Worm (Caenorhabditis elegans) whole organism, late embryonic: Measurements from ENCODE around the gene nhr-218.

Experiments used
- C08G9.2 ChIP-seq: sonication (generic microtip); optimal IDR thresholded peaks from 2 replicates; lab custom pipeline; 2016; ENCODE audit warnings: mild to moderate bottlenecking, missing genetic modification characterization, moderate library complexity, missing compliant biosample characterization
- K09A11.1 ChIP-seq: sonication (generic microtip); optimal IDR thresholded peaks from 2 replicates; lab custom pipeline; 2017; ENCODE audit warnings: antibody characterized with exemption, mild to moderate bottlenecking, missing genetic modification characterization, missing compliant biosample characterization; ENCODE audit not compliant: insufficient read depth
- Y22D7AL.16 ChIP-seq: sonication (generic microtip); optimal IDR thresholded peaks from 2 replicates; lab custom pipeline; 2016; ENCODE audit warnings: missing genetic modification characterization, missing compliant biosample characterization
- ama-1 ChIP-seq: fragments of 150-350 bp; optimal IDR thresholded peaks from 2 replicates; lab custom pipeline; 2014
- ceh-14 ChIP-seq: sonication (generic microtip); optimal IDR thresholded peaks from 2 replicates; lab custom pipeline; 2016; ENCODE audit warnings: missing genotype, missing genetic modification characterization, missing compliant biosample characterization
- ceh-22 ChIP-seq: sonication (generic microtip); optimal IDR thresholded peaks from 2 replicates; lab custom pipeline; 2017; ENCODE audit warnings: missing biosample characterization, missing genetic modification characterization
- ceh-24 ChIP-seq: sonication (generic microtip); optimal IDR thresholded peaks from 2 replicates; lab custom pipeline; 2016; ENCODE audit warnings: mild to moderate bottlenecking, missing genetic modification characterization, missing compliant biosample characterization
- ceh-31 ChIP-seq: sonication (generic microtip); optimal IDR thresholded peaks from 2 replicates; lab custom pipeline; 2016; ENCODE audit warnings: missing genetic modification characterization, missing compliant biosample characterization
- ceh-9 ChIP-seq: sonication (generic microtip); optimal IDR thresholded peaks from 2 replicates; lab custom pipeline; 2016; ENCODE audit warnings: mild to moderate bottlenecking, missing genetic modification characterization, inconsistent platforms, missing compliant biosample characterization
- che-1 ChIP-seq: sonication (generic microtip); optimal IDR thresholded peaks from 2 replicates; lab custom pipeline; 2016; ENCODE audit warnings: mild to moderate bottlenecking, missing genetic modification characterization, missing compliant biosample characterization
- elt-4 ChIP-seq: sonication (generic microtip); optimal IDR thresholded peaks from 2 replicates; lab custom pipeline; 2016; ENCODE audit warnings: missing genetic modification characterization, missing compliant biosample characterization
- ets-4 ChIP-seq: sonication (generic microtip); optimal IDR thresholded peaks from 2 replicates; lab custom pipeline; 2016; ENCODE audit warnings: missing genetic modification characterization, missing compliant biosample characterization
- fkh-10 ChIP-seq: fragments of 150-350 bp; optimal IDR thresholded peaks from 2 replicates; lab custom pipeline; 2014; ENCODE audit warnings: missing biosample characterization, missing genetic modification reagents, missing genetic modification characterization
- fkh-6 ChIP-seq: sonication (generic microtip); optimal IDR thresholded peaks from 2 replicates; lab custom pipeline; 2016; ENCODE audit warnings: missing genetic modification characterization, missing compliant biosample characterization
- gmeb-2 ChIP-seq: sonication (generic microtip); optimal IDR thresholded peaks from 2 replicates; lab custom pipeline; 2016; ENCODE audit warnings: missing genetic modification characterization, inconsistent platforms, missing compliant biosample characterization
- hlh-13 ChIP-seq: fragments of 200-800 bp; sonication (Bioruptor generic); optimal IDR thresholded peaks from 2 replicates; lab custom pipeline; 2018; ENCODE audit warnings: mild to moderate bottlenecking, missing genetic modification characterization, missing compliant biosample characterization
- lim-6 ChIP-seq: sonication (generic microtip); optimal IDR thresholded peaks from 2 replicates; lab custom pipeline; 2016; ENCODE audit warnings: missing genetic modification characterization, missing compliant biosample characterization
- nfya-1 ChIP-seq: sonication (generic microtip); optimal IDR thresholded peaks from 2 replicates; lab custom pipeline; 2017; ENCODE audit warnings: missing genetic modification characterization, mild to moderate bottlenecking, missing compliant biosample characterization, antibody characterized with exemption, moderate library complexity
- nhr-11 ChIP-seq: fragments of 150-350 bp; optimal IDR thresholded peaks from 2 replicates; lab custom pipeline; 2014; ENCODE audit warnings: missing biosample characterization, missing genetic modification characterization
- nhr-232 ChIP-seq: sonication (generic microtip); optimal IDR thresholded peaks from 2 replicates; lab custom pipeline; 2016; ENCODE audit warnings: missing genetic modification characterization, missing compliant biosample characterization
- odd-2 ChIP-seq: sonication (generic microtip); optimal IDR thresholded peaks from 2 replicates; lab custom pipeline; 2017; ENCODE audit warnings: antibody characterized with exemption, mild to moderate bottlenecking, missing genetic modification characterization, missing compliant biosample characterization
- pag-3 ChIP-seq: sonication (generic microtip); optimal IDR thresholded peaks from 2 replicates; lab custom pipeline; 2016; ENCODE audit warnings: missing compliant biosample characterization, missing genetic modification characterization, borderline replicate concordance
- pat-9 ChIP-seq: fragments of 200-800 bp; sonication (Bioruptor generic); optimal IDR thresholded peaks from 2 replicates; lab custom pipeline; 2018; ENCODE audit warnings: mild to moderate bottlenecking, missing genetic modification characterization, moderate library complexity, missing compliant biosample characterization
- pax-1 ChIP-seq: fragments of 150-350 bp; optimal IDR thresholded peaks from 2 replicates; lab custom pipeline; 2014; ENCODE audit warnings: missing biosample characterization, missing genetic modification characterization
- pros-1 ChIP-seq: fragments of 150-350 bp; optimal IDR thresholded peaks from 2 replicates; lab custom pipeline; 2014; ENCODE audit warnings: missing biosample characterization, missing genetic modification reagents, missing genetic modification characterization
- tbx-2 ChIP-seq: sonication (generic microtip); optimal IDR thresholded peaks from 2 replicates; lab custom pipeline; 2016; ENCODE audit warnings: missing genetic modification characterization, missing compliant biosample characterization
- ttx-3 ChIP-seq: sonication (generic microtip); optimal IDR thresholded peaks from 2 replicates; lab custom pipeline; 2016; ENCODE audit warnings: missing genetic modification reagents, missing genetic modification characterization, missing compliant biosample characterization
- unc-3 ChIP-seq, 2 experiments: fragments of 200-800 bp in 1 of 2; sonication (Bioruptor generic) in 1 of 2; sonication (generic microtip) in 1 of 2; conservative IDR thresholded peaks in 1 of 2; optimal IDR thresholded peaks in 1 of 2; 2 replicates each; pipeline versions ENCODE4 v1.3.6 to Lab custom; 2016 to 2022; ENCODE audit warnings: missing compliant biosample characterization in 2 of 2, missing genetic modification characterization in 2 of 2, missing genetic modification reagents in 1 of 2
- unc-55 ChIP-seq: sonication (generic microtip); optimal IDR thresholded peaks from 2 replicates; lab custom pipeline; 2017; ENCODE audit warnings: missing biosample characterization, missing genetic modification reagents, missing genetic modification characterization
- zip-5 ChIP-seq: sonication (generic microtip); optimal IDR thresholded peaks from 2 replicates; lab custom pipeline; 2016; ENCODE audit warnings: missing genetic modification characterization, missing compliant biosample characterization
- ztf-16 ChIP-seq: sonication (generic microtip); optimal IDR thresholded peaks from 2 replicates; lab custom pipeline; 2017; ENCODE audit warnings: missing genetic modification characterization, missing compliant biosample characterization

Gene nhr-218

DNA sequence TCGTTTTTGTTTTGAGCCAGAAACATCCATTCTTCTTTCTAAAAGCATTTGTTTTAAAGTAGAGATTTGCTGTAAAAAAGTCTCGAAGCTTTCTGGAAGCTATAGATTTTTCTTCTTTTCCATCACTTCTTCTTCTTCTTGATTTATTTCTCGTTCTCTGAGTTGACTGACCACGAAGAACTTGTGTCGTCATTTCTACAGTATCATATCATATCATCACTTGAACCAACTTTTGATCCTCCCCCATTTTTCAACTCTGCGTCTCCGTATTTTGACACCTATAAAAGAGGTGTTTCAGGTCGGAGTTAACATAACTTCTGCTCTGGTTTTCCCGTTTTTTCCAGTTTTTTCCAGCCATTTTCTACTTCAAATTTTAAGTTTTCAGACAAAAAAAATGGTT is 43.7 kb upstream of the nhr-218 start, which contains the start of gene F11A5.9:
F11A5.9 (plus strand) TSS at position 386 of the 400 bp plus-strand sequence.
- TF ChIP-seq ets-4 = no peak
- TF ChIP-seq K09A11.1 (tag; lab: Kevin White, UChicago) = no peak
- TF ChIP-seq, all 69 proteins: peak for 0

ce11 chrV:16218522-16218921 is 39.7 kb upstream of the nhr-218 start, which contains the start of gene F11A5.15:
F11A5.15 (minus strand) TSS chrV:16218622.
- no peak for TF ChIP-seq zip-5 (tag; lab: Kevin White, UChicago)
- no peak for TF ChIP-seq pag-3 (tag; lab: Kevin White, UChicago)
- no peak for TF ChIP-seq lim-6 (tag; lab: Kevin White, UChicago)
- no peak for TF ChIP-seq ztf-16 (tag; lab: Kevin White, UChicago)
- TF ChIP-seq pax-1 (tag; lab: Kevin White, UChicago) = no peak
- TF ChIP-seq ceh-24 (tag; lab: Kevin White, UChicago) = no peak
- no peak for TF ChIP-seq hlh-13 (GFP tag; lab: Kevin White, UChicago)
- TF ChIP-seq nfya-1 (tag; lab: Kevin White, UChicago) = no peak
- no peak for TF ChIP-seq fkh-10
- no peak for TF ChIP-seq unc-55 (GFP tag; lab: Kevin White, UChicago)
- no peak for TF ChIP-seq ceh-22 (tag; lab: Kevin White, UChicago)

DNA sequence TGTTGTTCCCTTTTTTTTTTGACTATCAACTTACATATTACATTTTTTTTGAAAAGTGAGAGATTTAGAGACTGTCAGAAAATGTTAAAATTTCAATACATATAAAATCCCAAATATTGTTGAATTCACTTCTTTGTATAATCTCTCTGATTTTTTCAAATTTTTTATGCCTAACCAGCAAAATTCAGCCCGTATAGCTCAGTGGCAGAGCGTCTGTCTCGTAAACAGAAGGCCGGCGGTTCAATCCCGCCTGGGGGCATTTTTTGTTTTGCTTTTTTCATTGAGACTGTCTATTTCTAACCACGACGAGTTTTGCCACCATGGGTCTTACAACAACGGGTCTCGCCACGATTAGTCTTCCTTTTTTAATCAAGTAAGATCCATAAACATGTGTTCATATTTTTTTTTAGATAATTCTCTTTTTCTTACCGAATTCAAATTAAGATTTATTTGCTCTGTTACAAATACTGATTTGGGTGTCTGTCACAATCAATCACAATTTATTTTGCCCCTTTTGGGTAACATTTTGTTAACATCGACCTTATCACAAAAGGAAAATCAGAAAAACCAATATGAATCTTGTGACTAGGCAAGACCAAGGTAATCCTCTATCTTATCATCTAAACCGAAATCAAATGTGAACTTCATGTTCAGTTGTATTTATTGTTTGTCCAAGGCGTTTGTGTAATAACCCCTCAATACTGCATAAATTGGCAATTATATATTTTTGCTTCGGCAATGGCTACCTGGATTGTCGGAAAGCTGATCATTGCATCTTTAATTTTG is 39.1 kb upstream of the nhr-218 start, which contains the start of gene glc-1:
glc-1 (plus strand) TSS at position 663 of the 786 bp plus-strand sequence.
- TF ChIP-seq elt-4 (no peak), pat-9 (no peak), che-1 (tag; lab: Kevin White, UChicago) (no peak), Y22D7AL.16 (tag; lab: Kevin White, UChicago) (no peak), unc-3 (GFP tag; conservative IDR thresholded peaks at IDR 0.05; lab: Robert Waterston, UW) (no peak), unc-3 (tag; optimal IDR thresholded peaks at IDR 0.05; lab: Kevin White, UChicago) (no peak), gmeb-2 (tag; lab: Kevin White, UChicago) (no peak), nfya-1 (tag; lab: Kevin White, UChicago) (no peak), ceh-14 (tag; lab: Kevin White, UChicago) (no peak), ttx-3 (tag; lab: Kevin White, UChicago) (no peak), odd-2 (tag; lab: Kevin White, UChicago) (no peak)

DNA sequence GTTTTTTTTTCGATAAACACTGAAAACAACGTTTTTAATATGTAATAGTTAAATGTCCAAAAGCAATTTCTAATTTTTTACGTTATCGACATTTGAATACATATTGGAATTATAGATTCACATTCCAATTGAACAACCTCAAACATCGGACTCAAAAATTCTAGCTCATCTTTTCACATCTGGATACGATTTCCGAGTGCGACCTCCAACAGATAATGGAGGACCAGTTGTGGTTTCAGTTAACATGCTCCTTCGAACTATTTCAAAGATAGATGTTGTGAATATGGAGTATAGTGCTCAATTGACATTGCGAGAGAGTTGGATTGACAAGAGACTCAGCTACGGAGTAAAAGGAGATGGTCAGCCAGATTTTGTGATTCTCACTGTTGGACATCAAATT is 38.2 kb upstream of the nhr-218 start:
- TF ChIP-seq che-1 (tag; lab: Kevin White, UChicago) (no peak), fkh-6 (tag; lab: Kevin White, UChicago) (no peak), Y22D7AL.16 (tag; lab: Kevin White, UChicago) (no peak), ceh-31 (tag; lab: Kevin White, UChicago) (no peak), C08G9.2 (tag; lab: Kevin White, UChicago) (no peak), ama-1 (lab: Kevin White, UChicago) (no peak), pros-1 (no peak), ceh-14 (tag; lab: Kevin White, UChicago) (no peak), ceh-9 (no peak), tbx-2 (tag; lab: Kevin White, UChicago) (no peak), pat-9 (no peak), ztf-16 (tag; lab: Kevin White, UChicago) (no peak), nhr-232 (no peak)
- TF ChIP-seq, all 69 proteins: peak for 0

- no peak for TF ChIP-seq zip-5 (tag; lab: Kevin White, UChicago)
- TF ChIP-seq nhr-11 (tag; lab: Kevin White, UChicago) = no peak
Measured at ce11 chrV:16224027-16224426, 34.2 kb upstream of the nhr-218 start, which contains the start of gene stdh-2. stdh-2 (plus strand) TSS chrV:16224327.
